Fruit fly (Drosophila melanogaster) whole organism, embryonic: ENCODE results near the gene tub.

ENCODE experiments used
- BtbVII ChIP-seq: fragments of 200-800 bp; sonication (Bioruptor generic); optimal IDR thresholded peaks from 3 replicates; lab custom pipeline; 2017; ENCODE audit warnings: missing biosample characterization, mild to moderate bottlenecking, missing genetic modification characterization
- Bteb2 ChIP-seq: fragments of 200-800 bp; sonication (Bioruptor generic); optimal IDR thresholded peaks from 2 replicates; lab custom pipeline; 2016; ENCODE audit warnings: missing biosample characterization, missing genetic modification characterization
- CG11398 ChIP-seq: fragments of 200-800 bp; sonication (Bioruptor generic); optimal IDR thresholded peaks from 2 replicates; lab custom pipeline; 2016; ENCODE audit warnings: missing biosample characterization, missing genetic modification characterization
- CG12236 ChIP-seq: fragments of 200-800 bp; sonication (Bioruptor generic); optimal IDR thresholded peaks from 2 replicates; lab custom pipeline; 2016; ENCODE audit warnings: missing biosample characterization, missing genetic modification characterization
- CG15011 ChIP-seq: fragments of 200-800 bp; sonication (Bioruptor generic); optimal IDR thresholded peaks from 3 replicates; lab custom pipeline; 2018; ENCODE audit warnings: missing biosample characterization, mild to moderate bottlenecking, missing genetic modification characterization
- CG16779 ChIP-seq: fragments of 200-800 bp; sonication (Bioruptor generic); IDR thresholded peaks from 2 replicates; pipeline ENCODE4 v1.3.6; 2022; ENCODE audit warnings: missing biosample characterization, missing genetic modification characterization
- CG18011 ChIP-seq: fragments of 200-800 bp; sonication (Bioruptor generic); optimal IDR thresholded peaks from 2 replicates; lab custom pipeline; 2017; ENCODE audit warnings: missing biosample characterization, missing genetic modification characterization, mild to moderate bottlenecking, moderate library complexity, missing genotype
- CG18262 ChIP-seq: fragments of 200-800 bp; optimal IDR thresholded peaks from 3 replicates; lab custom pipeline; 2019; ENCODE audit warnings: missing biosample characterization, mild to moderate bottlenecking, missing genetic modification characterization, moderate library complexity
- CG31388 ChIP-seq: fragments of 200-800 bp; sonication (Bioruptor generic); optimal IDR thresholded peaks from 2 replicates; lab custom pipeline; 2016; ENCODE audit warnings: missing biosample characterization, missing genetic modification characterization
- CG32532 ChIP-seq: fragments of 200-800 bp; sonication (Bioruptor generic); IDR thresholded peaks from 2 replicates; pipeline ENCODE4 v1.3.6; 2022; ENCODE audit warnings: missing biosample characterization, missing genetic modification characterization
- CG4360 ChIP-seq: fragments of 200-800 bp; sonication (Bioruptor generic); IDR thresholded peaks from 2 replicates; pipeline ENCODE4 v1.3.6; 2022; ENCODE audit warnings: missing biosample characterization, missing genetic modification characterization
- CG4404 ChIP-seq: fragments of 200-800 bp; sonication (Bioruptor generic); IDR thresholded peaks from 2 replicates; pipeline ENCODE4 v1.3.6; 2022; ENCODE audit warnings: missing biosample characterization, missing genetic modification characterization
- CG5180 ChIP-seq: fragments of 200-800 bp; sonication (Bioruptor generic); optimal IDR thresholded peaks from 3 replicates; lab custom pipeline; 2017; ENCODE audit warnings: missing biosample characterization, missing genetic modification characterization, mild to moderate bottlenecking, moderate library complexity, missing genetic modification reagents
- CG6683 ChIP-seq: fragments of 200-800 bp; sonication (Bioruptor generic); optimal IDR thresholded peaks from 2 replicates; lab custom pipeline; 2017; ENCODE audit warnings: missing biosample characterization, mild to moderate bottlenecking, missing genetic modification characterization, missing genetic modification reagents
- CG6765 ChIP-seq: fragments of 200-800 bp; sonication (Bioruptor generic); optimal IDR thresholded peaks from 3 replicates; lab custom pipeline; 2017; ENCODE audit warnings: missing biosample characterization, mild to moderate bottlenecking, missing genetic modification characterization
- CG8359 ChIP-seq: fragments of 200-800 bp; sonication (Bioruptor generic); optimal IDR thresholded peaks from 2 replicates; lab custom pipeline; 2017; ENCODE audit warnings: missing biosample characterization, mild to moderate bottlenecking, missing genetic modification characterization, borderline replicate concordance
- CG8478 ChIP-seq: fragments of >200 bp; optimal IDR thresholded peaks from 2 replicates; lab custom pipeline; 2018
- CG8924 ChIP-seq: fragments of 200-800 bp; optimal IDR thresholded peaks from 3 replicates; lab custom pipeline; 2019; ENCODE audit warnings: missing biosample characterization, mild to moderate bottlenecking, missing genetic modification characterization, moderate library complexity
- CoRest ChIP-seq: fragments of 200-800 bp; sonication (Bioruptor generic); optimal IDR thresholded peaks from 3 replicates; lab custom pipeline; 2018; ENCODE audit warnings: missing biosample characterization, mild to moderate bottlenecking, missing genetic modification characterization, moderate library complexity
- D19A ChIP-seq: fragments of 200-800 bp; optimal IDR thresholded peaks from 3 replicates; lab custom pipeline; 2019; ENCODE audit warnings: missing biosample characterization, mild to moderate bottlenecking, missing genetic modification characterization, moderate library complexity
- Dfd ChIP-seq, 2 experiments: fragments of >200 bp; optimal IDR thresholded peaks; 2 replicates each; lab custom pipeline; 2017; ENCODE audit warnings: missing biosample characterization in 2 of 2, missing genetic modification characterization in 2 of 2
- Dip2 ChIP-seq: fragments of 200-800 bp; sonication (Bioruptor generic); IDR thresholded peaks from 2 replicates; pipeline ENCODE4 v1.3.6; 2022; ENCODE audit warnings: missing biosample characterization, missing genetic modification characterization
- Gug ChIP-seq: fragments of 200-800 bp; sonication (Bioruptor generic); IDR thresholded peaks from 4 replicates; pipeline ENCODE4 v1.3.6; 2022; ENCODE audit warnings: missing biosample characterization, missing genetic modification characterization
- HmgZ ChIP-seq: fragments of 200-800 bp; sonication (Bioruptor generic); optimal IDR thresholded peaks from 2 replicates; lab custom pipeline; 2018; ENCODE audit warnings: missing biosample characterization, mild to moderate bottlenecking, missing genetic modification characterization
- Hmr ChIP-seq: fragments of 200-800 bp; sonication (Bioruptor generic); optimal IDR thresholded peaks from 3 replicates; lab custom pipeline; 2017; ENCODE audit warnings: mild to moderate bottlenecking, missing biosample characterization, missing genetic modification reagents, missing genetic modification characterization
- NC2β ChIP-seq: fragments of 200-800 bp; sonication (Bioruptor generic); optimal IDR thresholded peaks from 2 replicates; lab custom pipeline; 2016; ENCODE audit warnings: missing biosample characterization, missing genetic modification characterization
- Sin3A ChIP-seq: fragments of >200 bp; optimal IDR thresholded peaks from 2 replicates; lab custom pipeline; 2018
- Spps ChIP-seq: fragments of 200-800 bp; sonication (Bioruptor generic); optimal IDR thresholded peaks from 2 replicates; lab custom pipeline; 2018; ENCODE audit warnings: missing biosample characterization, mild to moderate bottlenecking, missing genetic modification characterization
- Usf ChIP-seq: fragments of 200-800 bp; sonication (Bioruptor generic); optimal IDR thresholded peaks from 2 replicates; lab custom pipeline; 2017; ENCODE audit warnings: missing genotype, missing biosample characterization, missing genetic modification characterization
- bowl ChIP-seq: fragments of 200-800 bp; sonication (Bioruptor generic); IDR thresholded peaks from 2 replicates; pipeline ENCODE4 v1.3.6; 2022; ENCODE audit warnings: missing biosample characterization, missing genetic modification characterization
- chn ChIP-seq: fragments of 200-800 bp; sonication (Bioruptor generic); optimal IDR thresholded peaks from 2 replicates; lab custom pipeline; 2016; ENCODE audit warnings: missing biosample characterization, missing genetic modification characterization
- croc ChIP-seq: fragments of 200-800 bp; sonication (Bioruptor generic); conservative IDR thresholded peaks from 3 replicates; pipeline ENCODE4 v1.3.6; 2022; ENCODE audit warnings: missing biosample characterization, missing genetic modification characterization
- ems ChIP-seq: fragments of 200-800 bp; sonication (Bioruptor generic); optimal IDR thresholded peaks from 3 replicates; lab custom pipeline; 2016; ENCODE audit warnings: missing biosample characterization, missing genetic modification characterization
- esg ChIP-seq: fragments of 200-800 bp; sonication (Bioruptor generic); conservative IDR thresholded peaks from 2 replicates; pipeline ENCODE4 v1.3.6; 2022; ENCODE audit warnings: missing biosample characterization, missing genetic modification characterization
- exex ChIP-seq: fragments of 200-800 bp; sonication (Bioruptor generic); optimal IDR thresholded peaks from 4 replicates; lab custom pipeline; 2018; ENCODE audit warnings: missing biosample characterization, mild to moderate bottlenecking, missing genetic modification characterization, moderate library complexity
- gcm ChIP-seq: fragments of 200-800 bp; sonication (Bioruptor generic); optimal IDR thresholded peaks from 2 replicates; lab custom pipeline; 2019; ENCODE audit warnings: missing biosample characterization, mild to moderate bottlenecking, missing genetic modification characterization, moderate library complexity
- gro ChIP-seq: fragments of 200-800 bp; sonication (Bioruptor generic); optimal IDR thresholded peaks from 2 replicates; lab custom pipeline; 2016; ENCODE audit warnings: missing biosample characterization, missing genetic modification characterization
- gt ChIP-seq: fragments of 200-800 bp; sonication (Bioruptor generic); IDR thresholded peaks from 2 replicates; pipeline ENCODE4 v1.3.6; 2022; ENCODE audit warnings: missing biosample characterization, missing genetic modification characterization
- kay ChIP-seq: fragments of 200-800 bp; sonication (Bioruptor generic); optimal IDR thresholded peaks from 2 replicates; lab custom pipeline; 2016; ENCODE audit warnings: missing biosample characterization, missing genetic modification characterization
- klu ChIP-seq: fragments of 200-800 bp; sonication (Bioruptor generic); IDR thresholded peaks from 2 replicates; pipeline ENCODE4 v1.3.6; 2022; ENCODE audit warnings: missing biosample characterization, missing genetic modification characterization
- lmd ChIP-seq: fragments of 200-800 bp; sonication (Bioruptor generic); IDR thresholded peaks from 2 replicates; pipeline ENCODE4 v1.3.6; 2022; ENCODE audit warnings: missing biosample characterization, missing genetic modification characterization
- mirr ChIP-seq: fragments of 200-800 bp; sonication (Bioruptor generic); optimal IDR thresholded peaks from 3 replicates; lab custom pipeline; 2018; ENCODE audit warnings: missing biosample characterization, mild to moderate bottlenecking, missing genetic modification characterization
- pan ChIP-seq, 4 experiments: fragments of >200 bp in 3 of 4; fragments of 200-800 bp in 1 of 4; sonication (Bioruptor generic) in 1 of 4; optimal IDR thresholded peaks in 3 of 4; IDR thresholded peaks in 1 of 4; 2 replicates each; pipeline versions ENCODE4 v1.3.6 to Lab custom; 2017 to 2022; ENCODE audit warnings: missing biosample characterization in 2 of 4, missing genetic modification characterization in 2 of 4, mixed read lengths in 1 of 4
- rib ChIP-seq: fragments of 200-800 bp; sonication (Bioruptor generic); IDR thresholded peaks from 2 replicates; pipeline ENCODE4 v1.3.6; 2022; ENCODE audit warnings: missing biosample characterization, missing genetic modification characterization
- sens-2 ChIP-seq: fragments of 200-800 bp; sonication (Bioruptor generic); IDR thresholded peaks from 2 replicates; pipeline ENCODE4 v1.3.6; 2022; ENCODE audit warnings: missing biosample characterization, missing genetic modification characterization
- slbo ChIP-seq: fragments of 200-800 bp; sonication (Bioruptor generic); IDR thresholded peaks from 2 replicates; pipeline ENCODE4 v1.3.6; 2022; ENCODE audit warnings: missing biosample characterization, missing genetic modification characterization
- ssp ChIP-seq: fragments of 200-800 bp; sonication (Bioruptor generic); IDR thresholded peaks from 2 replicates; pipeline ENCODE4 v1.3.6; 2022; ENCODE audit warnings: missing biosample characterization, missing genetic modification characterization
- toy ChIP-seq: fragments of 200-800 bp; sonication (Bioruptor generic); IDR thresholded peaks from 2 replicates; pipeline ENCODE4 v1.3.6; 2022; ENCODE audit warnings: missing biosample characterization, missing genetic modification characterization
- tup ChIP-seq: fragments of 200-800 bp; sonication (Bioruptor generic); optimal IDR thresholded peaks from 2 replicates; lab custom pipeline; 2016; ENCODE audit warnings: missing biosample characterization, mild to moderate bottlenecking, missing genetic modification characterization, moderate library complexity

tub gene

dm6 chr3R:4394654-4395581 is 7.4 kb downstream of the tub start (continued):
- TF ChIP-seq croc (GFP tag; lab: Robert Waterston, UW) (peak; percentile 41; the same call in 1 of the 3 replicates), CG32532 (GFP tag; lab: Robert Waterston, UW) (peak; percentile 86), CG18011 (GFP tag; lab: Kevin White, UChicago) (peak; percentile 68), NC2β (GFP tag; lab: Kevin White, UChicago) (peak; percentile 70), CG18262 (tag; lab: Kevin White, UChicago) (peak; percentile 89), CG31388 (peak; percentile 74), tup (GFP tag; lab: Kevin White, UChicago) (peak; percentile 66), ems (GFP tag; lab: Kevin White, UChicago) (peak; percentile 86), CG6765 (GFP tag; lab: Kevin White, UChicago) (peak; percentile 60), kay (GFP tag; lab: Kevin White, UChicago) (peak; percentile 76), exex (tag; lab: Kevin White, UChicago) (peak; percentile 78), CG8478 (no peak), Usf (peak; percentile 76), gt (peak; percentile 70), Sin3A (no peak), Hmr (GFP tag; lab: Kevin White, UChicago) (peak; percentile 89), BtbVII (GFP tag; lab: Kevin White, UChicago) (peak; percentile 84), CG11398 (GFP tag; lab: Kevin White, UChicago) (peak; percentile 74), Dip2 (GFP tag; lab: Robert Waterston, UW) (0 out of 2 replicates have a peak, but pooled peaks have one; percentile 13), esg (GFP tag; lab: Robert Waterston, UW) (peak; percentile 86), sens-2 (peak; percentile 53; the same call in 1 of the 2 replicates), gro (peak; percentile 95), CG4404 (GFP tag; lab: Robert Waterston, UW) (peak; percentile 46; the same call in 1 of the 2 replicates), chn (GFP tag; lab: Kevin White, UChicago) (peak; percentile 85), D19A (tag; lab: Kevin White, UChicago) (peak; percentile 99), CG8924 (tag; lab: Kevin White, UChicago) (peak; percentile 91), Dfd (GFP tag; optimal IDR thresholded peaks at IDR 0.05; lab: Kevin White, UChicago) (no peak), CG12236 (GFP tag; lab: Kevin White, UChicago) (peak; percentile 65), Gug (GFP tag; lab: Robert Waterston, UW) (peak; percentile 81), lmd (GFP tag; lab: Robert Waterston, UW) (peak; percentile 88), klu (GFP tag; lab: Robert Waterston, UW) (no peak), CG8359 (GFP tag; lab: Kevin White, UChicago) (peak; percentile 65), bowl (peak; percentile 73; the same call in 1 of the 2 replicates), CG6683 (GFP tag; lab: Kevin White, UChicago) (peak; percentile 66), mirr (GFP tag; lab: Kevin White, UChicago) (peak; percentile 90), pan (optimal IDR thresholded peaks at IDR 0.05; lab: Kevin White, UChicago) (no peak), pan (GFP tag; optimal IDR thresholded peaks at IDR 0.05 in 1 of 2, IDR thresholded peaks at IDR 0.05 in 1 of 2) (peak in 1 of 2 experiments; percentile 90), gcm (peak; percentile 66), CG4360 (GFP tag; lab: Robert Waterston, UW) (no peak), CoRest (tag; lab: Kevin White, UChicago) (peak; percentile 91), Bteb2 (GFP tag; lab: Kevin White, UChicago) (peak; percentile 80), rib (GFP tag; lab: Robert Waterston, UW) (peak; percentile 69), CG16779 (GFP tag; lab: Robert Waterston, UW) (peak; percentile 28; the same call in 1 of the 2 replicates), CG5180 (GFP tag; lab: Kevin White, UChicago) (peak; percentile 79), ssp (GFP tag; lab: Robert Waterston, UW) (peak; percentile 72), HmgZ (peak; percentile 92), CG15011 (GFP tag; lab: Kevin White, UChicago) (peak; percentile 81), Spps (peak; percentile 41), toy (no peak), slbo (peak; percentile 91)
